Fruit fly (Drosophila melanogaster) whole organism, wandering third instar larva: ENCODE data around the gene Gyc88E.

Experiments used
- Abd-B ChIP-seq: fragments of >200 bp; optimal IDR thresholded peaks from 2 replicates; lab custom pipeline; 2017; ENCODE audit warnings: missing biosample characterization, missing genetic modification characterization
- CG32264 ChIP-seq: fragments of 200-800 bp; sonication (Bioruptor generic); optimal IDR thresholded peaks from 2 replicates; lab custom pipeline; 2016; ENCODE audit warnings: missing biosample characterization, missing genetic modification characterization
- CG9705 ChIP-seq: fragments of 200-800 bp; sonication (Bioruptor generic); optimal IDR thresholded peaks from 2 replicates; lab custom pipeline; 2018; ENCODE audit warnings: missing biosample characterization, mild to moderate bottlenecking, missing genetic modification characterization
- CrebA ChIP-seq: fragments of 200-800 bp; sonication (Bioruptor generic); optimal IDR thresholded peaks from 2 replicates; lab custom pipeline; 2016; ENCODE audit warnings: missing biosample characterization, mild to moderate bottlenecking, missing genetic modification characterization, borderline replicate concordance
- Dfd ChIP-seq: fragments of >200 bp; optimal IDR thresholded peaks from 2 replicates; lab custom pipeline; 2017; ENCODE audit warnings: missing biosample characterization, missing genetic modification characterization
- GATAd ChIP-seq: sonication (Bioruptor generic); optimal IDR thresholded peaks from 2 replicates; lab custom pipeline; 2016; ENCODE audit warnings: missing biosample characterization, missing genetic modification characterization
- HLH106 ChIP-seq: fragments of 200-800 bp; optimal IDR thresholded peaks from 3 replicates; lab custom pipeline; 2019; ENCODE audit warnings: missing biosample characterization, mild to moderate bottlenecking, missing genetic modification characterization, moderate library complexity
- Hnf4 ChIP-seq: fragments of 200-800 bp; sonication (Bioruptor generic); optimal IDR thresholded peaks from 2 replicates; lab custom pipeline; 2016; ENCODE audit warnings: missing biosample characterization, mild to moderate bottlenecking, missing genetic modification characterization
- Hr78 ChIP-seq: fragments of >200 bp; optimal IDR thresholded peaks from 2 replicates; lab custom pipeline; 2017; ENCODE audit warnings: missing biosample characterization, missing genetic modification characterization
- Hr83 ChIP-seq: fragments of 200-300 bp; sonication (Bioruptor generic); optimal IDR thresholded peaks from 2 replicates; lab custom pipeline; 2016; ENCODE audit warnings: missing biosample characterization, mild to moderate bottlenecking, missing genetic modification characterization, moderate library complexity; ENCODE audit not compliant: poor library complexity, severe bottlenecking
- Jra ChIP-seq: sonication (Bioruptor generic); optimal IDR thresholded peaks from 2 replicates; lab custom pipeline; 2016; ENCODE audit warnings: missing biosample characterization, missing genetic modification characterization
- Mio ChIP-seq: sonication (Bioruptor generic); optimal IDR thresholded peaks from 2 replicates; lab custom pipeline; 2016; ENCODE audit warnings: missing biosample characterization, missing genetic modification characterization
- Myc ChIP-seq: fragments of >200 bp; optimal IDR thresholded peaks from 2 replicates; lab custom pipeline; 2017
- N ChIP-seq: fragments of >200 bp; optimal IDR thresholded peaks from 2 replicates; lab custom pipeline; 2018; ENCODE audit warnings: missing biosample characterization, missing external identifiers, missing genetic modification characterization
- OdsH ChIP-seq: fragments of 200-800 bp; sonication (Bioruptor generic); optimal IDR thresholded peaks from 2 replicates; lab custom pipeline; 2016; ENCODE audit warnings: missing biosample characterization, mild to moderate bottlenecking, missing genetic modification characterization
- Rel ChIP-seq, 2 experiments: fragments of 200-800 bp; sonication (Bioruptor generic) in 1 of 2; optimal IDR thresholded peaks; 2 replicates in 1 of 2; 3 replicates in 1 of 2; lab custom pipeline; 2016 to 2019; ENCODE audit warnings: mild to moderate bottlenecking in 2 of 2, missing biosample characterization in 2 of 2, missing genetic modification characterization in 2 of 2, moderate library complexity in 1 of 2
- Vsx2 ChIP-seq: fragments of 200-300, 225-300 bp; sonication (Bioruptor generic); optimal IDR thresholded peaks from 2 replicates; lab custom pipeline; 2018; ENCODE audit warnings: missing biosample characterization, missing genetic modification characterization; ENCODE audit not compliant: partially characterized antibody
- br ChIP-seq: fragments of 200-800 bp; sonication (Bioruptor generic); optimal IDR thresholded peaks from 2 replicates; lab custom pipeline; 2016; ENCODE audit warnings: missing biosample characterization, missing genetic modification characterization
- dl ChIP-seq, 2 experiments: fragments of 175-275, 200-275 bp in 1 of 2; fragments of 200-275 bp in 1 of 2; sonication (Bioruptor generic); optimal IDR thresholded peaks; lab custom pipeline; 2018; ENCODE audit warnings: mild to moderate bottlenecking in 2 of 2, missing biosample characterization in 2 of 2, missing genetic modification characterization in 2 of 2, moderate library complexity in 2 of 2; ENCODE audit not compliant: partially characterized antibody in 2 of 2, insufficient read depth in 1 of 2
- dmrt93B ChIP-seq: fragments of 200-800 bp; sonication (Bioruptor generic); optimal IDR thresholded peaks from 2 replicates; lab custom pipeline; 2018; ENCODE audit warnings: missing biosample characterization, mild to moderate bottlenecking, missing genetic modification characterization
- ey ChIP-seq: fragments of 200-800 bp; sonication (Bioruptor generic); optimal IDR thresholded peaks from 2 replicates; lab custom pipeline; 2016; ENCODE audit warnings: missing biosample characterization, missing genetic modification characterization
- foxo ChIP-seq, 2 experiments: fragments of 200-800 bp; sonication (Bioruptor generic); optimal IDR thresholded peaks; 2 replicates in 1 of 2; 3 replicates in 1 of 2; lab custom pipeline; 2016 to 2017; ENCODE audit warnings: missing biosample characterization in 2 of 2, missing genetic modification characterization in 2 of 2
- fru ChIP-seq: fragments of 200-800 bp; sonication (Bioruptor generic); optimal IDR thresholded peaks from 3 replicates; lab custom pipeline; 2016; ENCODE audit warnings: missing biosample characterization, mild to moderate bottlenecking, missing genetic modification characterization
- h ChIP-seq: fragments of 200-800 bp; sonication (Bioruptor generic); optimal IDR thresholded peaks from 3 replicates; lab custom pipeline; 2016; ENCODE audit warnings: missing biosample characterization, mild to moderate bottlenecking, missing genetic modification characterization
- lola ChIP-seq: fragments of >200 bp; optimal IDR thresholded peaks from 2 replicates; lab custom pipeline; 2017; ENCODE audit warnings: missing biosample characterization, missing genetic modification characterization
- pan ChIP-seq: fragments of >200 bp; optimal IDR thresholded peaks from 2 replicates; lab custom pipeline; 2017
- psq ChIP-seq: fragments of 200-800 bp; sonication (Bioruptor generic); optimal IDR thresholded peaks from 3 replicates; lab custom pipeline; 2017; ENCODE audit warnings: missing biosample characterization, mild to moderate bottlenecking, missing genetic modification characterization, moderate library complexity
- sage ChIP-seq: fragments of 200-800 bp; sonication (Bioruptor generic); optimal IDR thresholded peaks from 2 replicates; lab custom pipeline; 2016; ENCODE audit warnings: missing biosample characterization, mild to moderate bottlenecking, missing genetic modification characterization
- sv ChIP-seq: fragments of 200-800 bp; sonication (Bioruptor generic); optimal IDR thresholded peaks from 3 replicates; lab custom pipeline; 2016; ENCODE audit warnings: missing biosample characterization, missing genetic modification characterization
- tai ChIP-seq: sonication (Bioruptor generic); optimal IDR thresholded peaks from 2 replicates; lab custom pipeline; 2016; ENCODE audit warnings: missing biosample characterization, missing genetic modification characterization
- usp ChIP-seq: fragments of >200 bp; optimal IDR thresholded peaks from 2 replicates; lab custom pipeline; 2017; ENCODE audit warnings: missing biosample characterization, missing genetic modification characterization

The Gyc88E gene

DNA sequence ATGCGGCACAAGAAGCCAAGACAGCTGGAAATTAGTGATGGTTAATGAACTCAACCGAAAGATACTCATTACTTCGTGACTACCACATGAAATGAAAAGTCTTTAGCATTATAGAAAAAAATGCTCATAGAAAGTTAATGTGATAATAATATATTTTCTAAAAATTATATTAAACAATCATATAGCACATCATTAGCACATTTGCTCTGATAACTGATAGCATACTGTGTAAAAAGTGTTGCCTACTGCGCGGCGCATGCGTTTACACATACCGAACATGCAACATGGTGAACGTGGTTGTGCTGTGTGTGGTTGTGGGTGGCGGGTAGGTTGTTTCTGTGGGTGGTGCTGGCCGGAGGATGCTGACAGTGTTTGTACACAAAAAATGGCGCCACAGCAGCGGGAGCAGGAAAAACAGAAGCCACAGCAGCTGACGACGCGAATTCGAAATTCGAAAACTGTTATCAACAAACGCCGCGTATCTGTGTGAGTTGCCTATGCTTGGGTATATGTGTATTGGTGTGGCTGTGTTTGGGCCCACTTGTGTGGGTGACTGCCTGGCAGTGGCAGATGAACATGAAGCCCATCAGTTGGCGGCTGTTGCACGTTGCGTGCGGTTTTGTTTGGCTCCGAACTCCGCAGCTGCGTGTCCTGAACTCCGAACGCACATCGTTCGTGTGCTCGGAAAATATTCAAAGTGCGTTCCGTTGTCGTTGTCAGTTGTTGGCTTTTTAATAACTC lies at the start of gene Gyc88E:
Gyc88E (plus strand) TSS at position 604 of the 741 bp plus-strand sequence.
- TF ChIP-seq sage (GFP tag; lab: Kevin White, UChicago) (no peak), fru (GFP tag; lab: Kevin White, UChicago) (peak; percentile 20), Mio (no peak), HLH106 (tag; lab: Kevin White, UChicago) (no peak), Myc (no peak), GATAd (GFP tag; lab: Kevin White, UChicago) (no peak), Jra (no peak), CG32264 (no peak), sv (no peak), Dfd (no peak), Rel (GFP tag; optimal IDR thresholded peaks at IDR 0.05; lab: Kevin White, UChicago) (no peak), Rel (tag; optimal IDR thresholded peaks at IDR 0.05; lab: Kevin White, UChicago) (no peak), Hr78 (GFP tag; lab: Kevin White, UChicago) (no peak), CrebA (no peak), h (GFP tag; lab: Kevin White, UChicago) (peak; percentile 30), Abd-B (no peak), tai (GFP tag; lab: Kevin White, UChicago) (no peak), foxo (GFP tag; optimal IDR thresholded peaks at IDR 0.05; lab: Kevin White, UChicago) (peak in 1 of 2 experiments; percentile 20), Hr83 (GFP tag; lab: Kevin White, UChicago) (no peak), pan (lab: Kevin White, UChicago) (no peak), ey (GFP tag; lab: Kevin White, UChicago) (no peak), OdsH (GFP tag; lab: Kevin White, UChicago) (no peak), CG9705 (GFP tag; lab: Kevin White, UChicago) (no peak), usp (no peak)

DNA sequence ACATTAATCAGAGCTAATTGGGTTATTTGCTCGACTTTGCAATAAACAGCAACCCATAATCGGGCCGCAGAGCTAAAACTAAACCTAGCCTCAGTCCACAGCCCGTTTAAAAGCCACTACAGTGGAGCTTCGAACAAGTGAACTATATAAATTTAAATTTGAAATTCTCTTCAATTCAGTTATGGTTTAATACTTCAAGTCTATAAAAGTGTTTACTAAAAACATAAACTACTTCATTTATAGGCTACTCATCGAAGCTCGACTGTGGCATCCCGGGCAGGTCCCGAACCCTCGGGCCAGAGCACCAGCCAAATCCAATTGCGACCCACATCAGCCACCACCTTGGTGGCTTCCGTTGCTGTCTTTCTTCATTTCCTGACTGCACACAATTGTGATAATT lies 40.0 kb upstream of the Gyc88E start:
- TF ChIP-seq usp, result no peak
- TF ChIP-seq tai (GFP tag; lab: Kevin White, UChicago), result no peak
- no peak for TF ChIP-seq Myc
- TF ChIP-seq br (GFP tag; lab: Kevin White, UChicago), result no peak
- TF ChIP-seq OdsH (GFP tag; lab: Kevin White, UChicago), result no peak
- TF ChIP-seq Hnf4 (GFP tag; lab: Kevin White, UChicago), result no peak

DNA sequence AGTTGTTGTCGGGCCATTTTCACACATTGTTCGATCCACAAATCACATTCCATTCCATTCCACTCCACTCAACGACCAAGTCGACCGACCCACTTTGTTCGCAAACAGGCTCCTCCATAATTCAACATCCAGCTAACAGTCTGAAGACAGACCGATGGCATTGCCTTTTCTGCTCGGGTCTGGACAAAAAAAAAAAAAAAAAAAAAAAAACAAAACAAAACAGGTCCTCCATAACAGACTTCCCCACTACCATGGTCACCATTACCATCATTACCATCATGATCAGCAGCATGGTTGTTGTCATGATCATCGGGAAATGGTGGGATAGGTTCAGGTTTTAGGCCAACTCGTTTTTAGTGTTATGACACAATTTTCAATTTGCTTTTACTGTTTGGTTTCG lies 37.9 kb upstream of the Gyc88E start:
- TF ChIP-seq psq (peak; percentile 23), Vsx2 (GFP tag; lab: Kevin White, UChicago) (no peak)

DNA sequence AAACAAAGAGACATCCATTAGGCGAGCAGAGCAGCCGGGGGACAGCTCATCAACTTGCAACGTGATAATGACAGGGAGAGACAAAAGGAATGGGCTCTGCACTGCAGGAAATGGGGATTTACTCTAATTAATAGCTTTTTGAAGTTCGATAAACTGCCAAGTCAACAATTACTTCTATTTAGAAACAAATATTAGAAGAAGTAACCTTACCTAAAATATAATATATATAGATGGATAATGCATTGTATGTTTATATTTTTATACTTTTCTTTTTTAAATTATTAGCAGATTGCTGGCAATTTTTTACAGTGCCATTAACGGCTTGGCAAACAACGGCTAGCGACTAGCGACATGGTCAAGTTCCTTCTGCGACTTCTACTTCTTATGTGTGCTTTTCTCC lies 36.6 kb upstream of the Gyc88E start:
- TF ChIP-seq dmrt93B (GFP tag; lab: Kevin White, UChicago) (no peak), dl (GFP tag; optimal IDR thresholded peaks at IDR 0.05; lab: Kevin White, UChicago; ENCODE audit: insufficient read depth in 1 of 2, partially characterized antibody in 2 of 2) (no peak), h (GFP tag; lab: Kevin White, UChicago) (no peak), Rel (GFP tag; optimal IDR thresholded peaks at IDR 0.05; lab: Kevin White, UChicago) (no peak), Rel (tag; optimal IDR thresholded peaks at IDR 0.05; lab: Kevin White, UChicago) (no peak), CG32264 (no peak), N (GFP tag; lab: Kevin White, UChicago) (no peak), GATAd (GFP tag; lab: Kevin White, UChicago) (no peak), CrebA (no peak), OdsH (GFP tag; lab: Kevin White, UChicago) (no peak), Hr78 (GFP tag; lab: Kevin White, UChicago) (no peak), fru (GFP tag; lab: Kevin White, UChicago) (no peak), sv (no peak), Hr83 (GFP tag; lab: Kevin White, UChicago) (no peak), Myc (no peak), lola (no peak)
- TF ChIP-seq, all 38 proteins: peak for 0
